Fruit fly (Drosophila melanogaster) whole organism, embryonic: ENCODE data around the gene apn.
A peak's percentile ranks its signal among the peaks of the same experiment; 100 is the strongest.

Experiments
- Abd-B ChIP-seq: fragments of 200-800 bp; sonication (Bioruptor generic); optimal IDR thresholded peaks from 2 replicates; lab custom pipeline; 2018; ENCODE audit warnings: missing biosample characterization, mild to moderate bottlenecking, missing genetic modification characterization, moderate library complexity
- Bdp1 ChIP-seq: fragments of 200-800 bp; sonication (Bioruptor generic); optimal IDR thresholded peaks from 3 replicates; lab custom pipeline; 2016; ENCODE audit warnings: missing biosample characterization, missing genetic modification characterization
- CG10366 ChIP-seq: fragments of 200-800 bp; sonication (Bioruptor generic); IDR thresholded peaks from 2 replicates; pipeline ENCODE4 v1.3.6; 2022; ENCODE audit warnings: missing biosample characterization, missing genetic modification characterization
- CG11695 ChIP-seq: fragments of 200-800 bp; sonication (Bioruptor generic); IDR thresholded peaks from 3 replicates; pipeline ENCODE4 v1.3.6; 2022; ENCODE audit warnings: missing biosample characterization, missing genetic modification characterization
- CG13287 ChIP-seq: fragments of 200-800 bp; sonication (Bioruptor generic); IDR thresholded peaks from 2 replicates; pipeline ENCODE4 v1.3.6; 2022; ENCODE audit warnings: missing biosample characterization, missing genetic modification characterization; ENCODE audit not compliant: partially characterized antibody
- CG13296 ChIP-seq: fragments of 200-800 bp; sonication (Bioruptor generic); optimal IDR thresholded peaks from 3 replicates; lab custom pipeline; 2018; ENCODE audit warnings: missing biosample characterization, mild to moderate bottlenecking, missing genetic modification characterization
- CG13424 ChIP-seq: fragments of 200-800 bp; sonication (Bioruptor generic); optimal IDR thresholded peaks from 2 replicates; lab custom pipeline; 2019; ENCODE audit warnings: missing biosample characterization, mild to moderate bottlenecking, missing genetic modification characterization, moderate library complexity
- CG15479 ChIP-seq: fragments of 200-800 bp; sonication (Bioruptor generic); optimal IDR thresholded peaks from 3 replicates; lab custom pipeline; 2019; ENCODE audit warnings: missing biosample characterization, mild to moderate bottlenecking, missing genetic modification characterization, moderate library complexity
- CG15696 ChIP-seq: fragments of 200-800 bp; sonication (Bioruptor generic); optimal IDR thresholded peaks from 2 replicates; lab custom pipeline; 2019; ENCODE audit warnings: missing biosample characterization, mild to moderate bottlenecking, missing genetic modification characterization, moderate library complexity
- CG1603 ChIP-seq: fragments of 200-800 bp; sonication (Bioruptor generic); optimal IDR thresholded peaks from 2 replicates; lab custom pipeline; 2019; ENCODE audit warnings: missing biosample characterization, mild to moderate bottlenecking, missing genetic modification characterization, moderate library complexity
- CG17802 ChIP-seq: fragments of 200-800 bp; sonication (Bioruptor generic); optimal IDR thresholded peaks from 2 replicates; lab custom pipeline; 2018; ENCODE audit warnings: missing biosample characterization, mild to moderate bottlenecking, missing genetic modification characterization, moderate library complexity
- CG18476 ChIP-seq: fragments of 200-800 bp; sonication (Bioruptor generic); optimal IDR thresholded peaks from 2 replicates; lab custom pipeline; 2016; ENCODE audit warnings: missing biosample characterization, mild to moderate bottlenecking, missing genetic modification characterization
- CG18764 ChIP-seq: fragments of 200-800 bp; sonication (Bioruptor generic); optimal IDR thresholded peaks from 3 replicates; lab custom pipeline; 2016; ENCODE audit warnings: missing biosample characterization, missing genetic modification characterization
- CG3407 ChIP-seq: fragments of 200-800 bp; sonication (Bioruptor generic); optimal IDR thresholded peaks from 2 replicates; lab custom pipeline; 2018; ENCODE audit warnings: missing biosample characterization, mild to moderate bottlenecking, missing genetic modification characterization
- CG4820 ChIP-seq: fragments of 200-800 bp; sonication (Bioruptor generic); optimal IDR thresholded peaks from 3 replicates; lab custom pipeline; 2016; ENCODE audit warnings: missing biosample characterization, missing genetic modification characterization
- CG4854 ChIP-seq: fragments of 200-800 bp; sonication (Bioruptor generic); optimal IDR thresholded peaks from 2 replicates; lab custom pipeline; 2016; ENCODE audit warnings: missing biosample characterization, missing genetic modification characterization, inconsistent platforms
- CG5180 ChIP-seq: fragments of 200-800 bp; sonication (Bioruptor generic); optimal IDR thresholded peaks from 3 replicates; lab custom pipeline; 2017; ENCODE audit warnings: missing biosample characterization, missing genetic modification characterization, mild to moderate bottlenecking, moderate library complexity, missing genetic modification reagents
- CG7271 ChIP-seq: fragments of 200-800 bp; sonication (Bioruptor generic); optimal IDR thresholded peaks from 2 replicates; lab custom pipeline; 2018; ENCODE audit warnings: missing biosample characterization, mild to moderate bottlenecking, missing genetic modification characterization, moderate library complexity
- CG9609 ChIP-seq: fragments of 200-800 bp; sonication (Bioruptor generic); optimal IDR thresholded peaks from 3 replicates; lab custom pipeline; 2016; ENCODE audit warnings: missing biosample characterization, missing genetic modification characterization
- CHES-1-like ChIP-seq: fragments of 200-800 bp; sonication (Bioruptor generic); optimal IDR thresholded peaks from 2 replicates; lab custom pipeline; 2016; ENCODE audit warnings: missing biosample characterization, missing genetic modification characterization
- Camta ChIP-seq: fragments of 200-800 bp; sonication (Bioruptor generic); optimal IDR thresholded peaks from 2 replicates; lab custom pipeline; 2016; ENCODE audit warnings: missing biosample characterization, missing genetic modification characterization
- Deaf1 ChIP-seq: fragments of 200-800 bp; optimal IDR thresholded peaks from 3 replicates; lab custom pipeline; 2019; ENCODE audit warnings: missing biosample characterization, mild to moderate bottlenecking, missing genetic modification characterization, moderate library complexity
- Dek ChIP-seq: fragments of 200-800 bp; sonication (Bioruptor generic); optimal IDR thresholded peaks from 3 replicates; lab custom pipeline; 2019; ENCODE audit warnings: missing biosample characterization, mild to moderate bottlenecking, missing genetic modification characterization, moderate library complexity
- Doc2 ChIP-seq: fragments of 200-800 bp; sonication (Bioruptor generic); IDR thresholded peaks from 2 replicates; pipeline ENCODE4 v1.3.6; 2022; ENCODE audit warnings: missing biosample characterization, missing genetic modification characterization
- Elba2 ChIP-seq: fragments of 200-800 bp; sonication (Bioruptor generic); optimal IDR thresholded peaks from 3 replicates; lab custom pipeline; 2016; ENCODE audit warnings: missing biosample characterization, missing genetic modification characterization
- Ets97D ChIP-seq: fragments of 200-800 bp; sonication (Bioruptor generic); optimal IDR thresholded peaks from 3 replicates; lab custom pipeline; 2016; ENCODE audit warnings: missing biosample characterization, missing genetic modification characterization
- Gsc ChIP-seq: fragments of 200-800 bp; sonication (Bioruptor generic); IDR thresholded peaks from 2 replicates; pipeline ENCODE4 v1.3.6; 2022; ENCODE audit warnings: missing biosample characterization, missing genetic modification characterization
- Hey ChIP-seq: fragments of 200-800 bp; sonication (Bioruptor generic); optimal IDR thresholded peaks from 3 replicates; lab custom pipeline; 2018; ENCODE audit warnings: missing biosample characterization, mild to moderate bottlenecking, missing genetic modification characterization
- Hr78 ChIP-seq, 2 experiments: fragments of 200-800 bp in 1 of 2; fragments of >200 bp in 1 of 2; sonication (Bioruptor generic) in 1 of 2; optimal IDR thresholded peaks; 2 replicates each; lab custom pipeline; 2017 to 2019; ENCODE audit warnings: missing biosample characterization in 2 of 2, missing genetic modification characterization in 2 of 2, mild to moderate bottlenecking in 1 of 2, moderate library complexity in 1 of 2
- Mad ChIP-seq: fragments of 200-800 bp; sonication (Bioruptor generic); optimal IDR thresholded peaks from 2 replicates; lab custom pipeline; 2016; ENCODE audit warnings: missing biosample characterization, missing genetic modification characterization
- Max ChIP-seq: fragments of 200-800 bp; sonication (Bioruptor generic); optimal IDR thresholded peaks from 2 replicates; lab custom pipeline; 2016; ENCODE audit warnings: missing biosample characterization, mild to moderate bottlenecking, missing genetic modification characterization
- Nf-YC ChIP-seq: fragments of 200-800 bp; optimal IDR thresholded peaks from 3 replicates; lab custom pipeline; 2019; ENCODE audit warnings: missing biosample characterization, mild to moderate bottlenecking, missing genetic modification characterization, moderate library complexity
- PHDP ChIP-seq: fragments of 200-800 bp; sonication (Bioruptor generic); optimal IDR thresholded peaks from 3 replicates; lab custom pipeline; 2018; ENCODE audit warnings: missing biosample characterization, mild to moderate bottlenecking, missing genetic modification characterization, moderate library complexity
- amos ChIP-seq: fragments of 200-800 bp; sonication (Bioruptor generic); IDR thresholded peaks from 2 replicates; pipeline ENCODE4 v1.3.6; 2022; ENCODE audit warnings: missing biosample characterization, missing genetic modification characterization; ENCODE audit not compliant: partially characterized antibody
- cad ChIP-seq: fragments of >200 bp; optimal IDR thresholded peaks from 2 replicates; lab custom pipeline; 2017; ENCODE audit warnings: missing biosample characterization, missing genetic modification characterization
- caup ChIP-seq: fragments of 200-800 bp; sonication (Bioruptor generic); optimal IDR thresholded peaks from 3 replicates; lab custom pipeline; 2017; ENCODE audit warnings: missing biosample characterization, mild to moderate bottlenecking, missing genetic modification characterization, moderate library complexity; ENCODE audit not compliant: severe bottlenecking
- ci ChIP-seq: fragments of 200-800 bp; sonication (Bioruptor generic); IDR thresholded peaks from 3 replicates; pipeline ENCODE4 v1.3.6; 2022; ENCODE audit warnings: missing biosample characterization, missing genetic modification characterization
- corto ChIP-seq: fragments of 200-800 bp; sonication (Bioruptor generic); optimal IDR thresholded peaks from 2 replicates; lab custom pipeline; 2016; ENCODE audit warnings: missing biosample characterization, mild to moderate bottlenecking, missing genetic modification characterization, moderate library complexity
- dimm ChIP-seq: fragments of 200-800 bp; sonication (Bioruptor generic); IDR thresholded peaks from 2 replicates; pipeline ENCODE4 v1.3.6; 2022; ENCODE audit warnings: missing biosample characterization, missing genetic modification characterization
- ems ChIP-seq: fragments of 200-800 bp; sonication (Bioruptor generic); optimal IDR thresholded peaks from 3 replicates; lab custom pipeline; 2016; ENCODE audit warnings: missing biosample characterization, missing genetic modification characterization
- ham ChIP-seq: fragments of 200-800 bp; sonication (Bioruptor generic); IDR thresholded peaks from 2 replicates; pipeline ENCODE4 v1.3.6; 2022; ENCODE audit warnings: missing biosample characterization, missing genetic modification characterization
- jing ChIP-seq: fragments of 200-800 bp; sonication (Bioruptor generic); optimal IDR thresholded peaks from 2 replicates; lab custom pipeline; 2018; ENCODE audit warnings: missing biosample characterization, mild to moderate bottlenecking, missing genetic modification characterization
- ken ChIP-seq: fragments of 200-800 bp; sonication (Bioruptor generic); IDR thresholded peaks from 3 replicates; pipeline ENCODE4 v1.3.6; 2022; ENCODE audit warnings: missing biosample characterization, missing genetic modification characterization
- odd ChIP-seq: fragments of 200-800 bp; sonication (Bioruptor generic); optimal IDR thresholded peaks from 2 replicates; lab custom pipeline; 2017; ENCODE audit warnings: missing biosample characterization, mild to moderate bottlenecking, missing genetic modification characterization
- pum ChIP-seq: fragments of 200-800 bp; sonication (Bioruptor generic); optimal IDR thresholded peaks from 2 replicates; lab custom pipeline; 2016; ENCODE audit warnings: missing biosample characterization, missing genetic modification characterization
- schlank ChIP-seq: fragments of 200-800 bp; sonication (Bioruptor generic); optimal IDR thresholded peaks from 2 replicates; lab custom pipeline; 2018; ENCODE audit warnings: missing biosample characterization, mild to moderate bottlenecking, missing genetic modification characterization
- sima ChIP-seq: fragments of 200-800 bp; sonication (Bioruptor generic); optimal IDR thresholded peaks from 2 replicates; lab custom pipeline; 2016; ENCODE audit warnings: missing biosample characterization, missing genetic modification characterization
- sisA ChIP-seq: fragments of 200-800 bp; sonication (Bioruptor generic); IDR thresholded peaks from 2 replicates; pipeline ENCODE4 v1.3.6; 2022; ENCODE audit warnings: missing biosample characterization, missing genetic modification characterization
- stwl ChIP-seq: fragments of 200-800 bp; sonication (Bioruptor generic); optimal IDR thresholded peaks from 3 replicates; lab custom pipeline; 2018; ENCODE audit warnings: missing biosample characterization, mild to moderate bottlenecking, missing genetic modification characterization, moderate library complexity
- tap ChIP-seq: fragments of 200-800 bp; optimal IDR thresholded peaks from 3 replicates; lab custom pipeline; 2019; ENCODE audit warnings: missing biosample characterization, mild to moderate bottlenecking, missing genetic modification characterization, moderate library complexity
- twi ChIP-seq: fragments of 200-800 bp; optimal IDR thresholded peaks from 2 replicates; lab custom pipeline; 2019; ENCODE audit warnings: missing biosample characterization, mild to moderate bottlenecking, missing genetic modification characterization, moderate library complexity

apn gene

dm6 chr3R:13305318-13305899, 16.8 kb upstream of the apn start (continued):
- peak; percentile 17 for TF ChIP-seq corto (GFP tag; lab: Kevin White, UChicago)
- no peak for TF ChIP-seq ken
- no peak for TF ChIP-seq dimm (GFP tag; lab: Robert Waterston, UW)
- TF ChIP-seq Deaf1 (tag; lab: Kevin White, UChicago), result no peak
- no peak for TF ChIP-seq Dek (tag; lab: Kevin White, UChicago)
- TF ChIP-seq tap (tag; lab: Kevin White, UChicago), result peak; percentile 27
- no peak for TF ChIP-seq CG7271 (tag; lab: Kevin White, UChicago)
- no peak for TF ChIP-seq Elba2 (GFP tag; lab: Kevin White, UChicago)
- peak; percentile 15 for TF ChIP-seq twi (tag; lab: Kevin White, UChicago)
- TF ChIP-seq Ets97D (GFP tag; lab: Kevin White, UChicago), result no peak
- TF ChIP-seq odd (GFP tag; lab: Kevin White, UChicago), result no peak
- TF ChIP-seq CG13424, result peak; percentile 66
- no peak for TF ChIP-seq CG13296 (GFP tag; lab: Kevin White, UChicago)
- TF ChIP-seq Nf-YC (tag; lab: Kevin White, UChicago), result no peak
- TF ChIP-seq ci (GFP tag; lab: Robert Waterston, UW), result no peak
- TF ChIP-seq jing (GFP tag; lab: Kevin White, UChicago), result no peak
- peak; percentile 22 for TF ChIP-seq CG5180 (GFP tag; lab: Kevin White, UChicago)
- TF ChIP-seq CG17802 (tag; lab: Kevin White, UChicago), result peak; percentile 21
- TF ChIP-seq CG4854, result no peak
- no peak for TF ChIP-seq pum (GFP tag; lab: Kevin White, UChicago)
- TF ChIP-seq Camta, result no peak
- no peak for TF ChIP-seq CG18476 (GFP tag; lab: Kevin White, UChicago)
- no peak for TF ChIP-seq schlank (tag; lab: Kevin White, UChicago)
- no peak for TF ChIP-seq CG1603 (tag; lab: Kevin White, UChicago)
- TF ChIP-seq CG4820 (GFP tag; lab: Kevin White, UChicago), result peak; percentile 36
- TF ChIP-seq ham (GFP tag; lab: Robert Waterston, UW), result no peak
- TF ChIP-seq Max, result no peak
- TF ChIP-seq CG9609 (GFP tag; lab: Kevin White, UChicago), result no peak
- TF ChIP-seq CG13287 (GFP tag; lab: Robert Waterston, UW), result no peak
- no peak for TF ChIP-seq sima (GFP tag; lab: Kevin White, UChicago)
- no peak for TF ChIP-seq Mad
- TF ChIP-seq Abd-B (GFP tag; lab: Kevin White, UChicago), result peak; percentile 12
- no peak for TF ChIP-seq Doc2 (GFP tag; lab: Robert Waterston, UW)
- TF ChIP-seq CG3407 (GFP tag; lab: Kevin White, UChicago), result peak; percentile 28
- no peak for TF ChIP-seq CG10366
- TF ChIP-seq CG15479 (GFP tag; lab: Kevin White, UChicago), result no peak
- TF ChIP-seq Hey (tag; lab: Kevin White, UChicago), result no peak
- no peak for TF ChIP-seq CHES-1-like (GFP tag; lab: Kevin White, UChicago)
- no peak for TF ChIP-seq caup (GFP tag; lab: Kevin White, UChicago)
- TF ChIP-seq CG11695 (GFP tag; lab: Robert Waterston, UW), result no peak
- TF ChIP-seq stwl (tag; lab: Kevin White, UChicago), result no peak
- no peak for TF ChIP-seq CG15696 (tag; lab: Kevin White, UChicago)
- no peak for TF ChIP-seq amos
- TF ChIP-seq PHDP (tag; lab: Kevin White, UChicago), result peak; percentile 64
- no peak for TF ChIP-seq Bdp1 (GFP tag; lab: Kevin White, UChicago)
- no peak for TF ChIP-seq Gsc (GFP tag; lab: Robert Waterston, UW)
- TF ChIP-seq CG18764 (GFP tag; lab: Kevin White, UChicago), result no peak
- no peak for TF ChIP-seq cad (GFP tag; lab: Kevin White, UChicago)
- no peak for TF ChIP-seq sisA (GFP tag; lab: Robert Waterston, UW)
- peak in 1 of 2 experiments; percentile 29 for TF ChIP-seq Hr78 (GFP tag; optimal IDR thresholded peaks at IDR 0.05; lab: Kevin White, UChicago)
- no peak for TF ChIP-seq ems (GFP tag; lab: Kevin White, UChicago)
